Worm (Caenorhabditis elegans): Measurements from ENCODE around the gene C44C10.5.

Gene C44C10.5

DNA sequence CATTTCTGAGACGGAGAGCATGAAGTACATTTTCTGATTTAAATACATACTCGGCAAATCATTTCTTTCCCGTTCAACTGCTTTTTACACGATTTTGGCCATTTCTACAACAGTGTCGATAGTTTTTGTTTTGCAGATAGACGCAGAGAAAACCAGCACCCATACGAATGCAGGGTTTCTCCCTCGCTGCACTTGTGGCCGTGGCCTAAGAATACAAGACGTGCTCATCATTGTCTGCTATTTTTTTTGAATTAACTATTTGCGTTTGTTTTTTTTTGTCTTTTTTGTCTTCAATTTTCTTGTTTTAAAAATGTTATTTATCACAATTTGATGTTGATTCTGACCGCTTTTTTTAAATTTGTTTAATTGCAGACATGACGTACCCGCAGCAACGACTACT, 2.8 kb downstream of the C44C10.5 start, which contains the start of gene smcl-1 (continued):
- no peak for TF ChIP-seq ceh-32 (tag; optimal IDR thresholded peaks at IDR 0.05; ENCODE audit: poor library complexity)
- TF ChIP-seq hmg-1.1 (GFP tag; IDR thresholded peaks at IDR 0.05), result peak; percentile 55; the same call in 1 of the 2 replicates
- TF ChIP-seq dve-1 (tag; optimal IDR thresholded peaks at IDR 0.05; ENCODE audit: insufficient read depth), result no peak
- TF ChIP-seq lin-13 (GFP tag; optimal IDR thresholded peaks at IDR 0.05), result no peak
- TF ChIP-seq fkh-10 (GFP tag; optimal IDR thresholded peaks at IDR 0.05), result no peak
- TF ChIP-seq F49E8.2 (tag; optimal IDR thresholded peaks at IDR 0.05; ENCODE audit: borderline replicate concordance), result no peak
- no peak for TF ChIP-seq lim-7 (GFP tag; IDR thresholded peaks at IDR 0.05)
- TF ChIP-seq mes-2 (tag; optimal IDR thresholded peaks at IDR 0.05; ENCODE audit: poor library complexity, severe bottlenecking), result no peak
- no peak for TF ChIP-seq daf-16 (GFP tag; optimal IDR thresholded peaks at IDR 0.05)
- TF ChIP-seq daf-16 (tag; optimal IDR thresholded peaks at IDR 0.05), result no peak
- peak; percentile 36 for TF ChIP-seq hlh-11 (tag; optimal IDR thresholded peaks at IDR 0.05)
- no peak for TF ChIP-seq cey-2 (tag; optimal IDR thresholded peaks at IDR 0.05; ENCODE audit: borderline replicate concordance, insufficient read depth)
- no peak for TF ChIP-seq pha-4 (GFP tag; IDR thresholded peaks at IDR 0.05)
- TF ChIP-seq pha-4 (tag; optimal IDR thresholded peaks at IDR 0.05), result peak; percentile 63
- no peak for TF ChIP-seq egl-43 (GFP tag; IDR thresholded peaks at IDR 0.05)
- TF ChIP-seq daf-12 (tag; optimal IDR thresholded peaks at IDR 0.05), result no peak
- TF ChIP-seq nhr-77 (tag; optimal IDR thresholded peaks at IDR 0.05), result no peak
- TF ChIP-seq ZK337.2 (GFP tag; IDR thresholded peaks at IDR 0.05), result 0 out of 2 replicates have a peak, but pooled peaks have one; percentile 30
- TF ChIP-seq nhr-11 (tag; optimal IDR thresholded peaks at IDR 0.05), result no peak
- no peak for TF ChIP-seq hlh-30 (tag; optimal IDR thresholded peaks at IDR 0.05; ENCODE audit: insufficient read depth)
- TF ChIP-seq ceh-62 (tag; optimal IDR thresholded peaks at IDR 0.05), result no peak
- no peak for TF ChIP-seq pqm-1 (tag; optimal IDR thresholded peaks at IDR 0.05)
- TF ChIP-seq aha-1 (tag), result peak; percentile 80
- no peak for TF ChIP-seq zfp-3 (GFP tag; conservative IDR thresholded peaks at IDR 0.05)
- TF ChIP-seq Y75B8A.6 (GFP tag; IDR thresholded peaks at IDR 0.05), result no peak
- no peak for TF ChIP-seq dmd-8 (GFP tag; IDR thresholded peaks at IDR 0.05)

DNA sequence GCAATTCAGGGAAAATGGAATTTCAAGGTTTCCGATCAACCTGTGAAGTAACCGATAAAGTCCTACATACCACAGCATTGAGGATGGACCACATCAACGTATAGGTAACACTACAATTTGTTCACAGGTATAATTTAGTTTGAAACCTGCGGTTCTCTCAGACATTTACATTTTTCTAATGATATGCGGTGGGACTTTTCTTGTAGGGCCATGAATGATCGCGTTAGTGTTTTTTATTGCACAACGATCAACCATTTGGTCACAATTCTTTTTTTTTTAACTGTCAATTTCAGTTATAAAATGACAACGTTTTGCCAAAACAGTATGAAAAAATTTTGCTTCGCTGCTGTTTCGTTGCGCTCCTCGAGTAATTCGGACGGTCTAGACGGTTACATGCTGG, 6.4 kb downstream of the C44C10.5 start, which contains the start of gene C44C10.12:
TSS of gene C44C10.12 (plus strand) at position 301 of the 400 bp plus-strand sequence.
- TF ChIP-seq nhr-28 (tag; optimal IDR thresholded peaks at IDR 0.05) (no peak), ama-1 (optimal IDR thresholded peaks at IDR 0.05) (no peak), lir-3 (tag; optimal IDR thresholded peaks at IDR 0.05) (no peak), Y5F2A.4 (GFP tag; optimal IDR thresholded peaks at IDR 0.05) (no peak), dmd-8 (GFP tag; IDR thresholded peaks at IDR 0.05) (no peak), nhr-48 (tag; optimal IDR thresholded peaks at IDR 0.05) (no peak), T20F7.1 (GFP tag; optimal IDR thresholded peaks at IDR 0.05) (no peak), arid-1 (GFP tag; conservative IDR thresholded peaks at IDR 0.05) (no peak), gei-8 (GFP tag; optimal IDR thresholded peaks at IDR 0.05) (no peak)

- TF ChIP-seq zip-11 (GFP tag; IDR thresholded peaks at IDR 0.05) (no peak), zfp-2 (tag; optimal IDR thresholded peaks at IDR 0.05) (no peak), hif-1 (tag; optimal IDR thresholded peaks at IDR 0.05) (no peak), T20F7.1 (GFP tag; optimal IDR thresholded peaks at IDR 0.05) (no peak), rbr-2 (tag; optimal IDR thresholded peaks at IDR 0.05) (no peak), spr-3 (GFP tag; optimal IDR thresholded peaks at IDR 0.05) (no peak), F49E8.2 (tag; optimal IDR thresholded peaks at IDR 0.05; ENCODE audit: borderline replicate concordance) (no peak), cey-2 (tag; optimal IDR thresholded peaks at IDR 0.05; ENCODE audit: borderline replicate concordance, insufficient read depth) (no peak), F37D6.2 (tag; optimal IDR thresholded peaks at IDR 0.05) (no peak), nhr-48 (tag; optimal IDR thresholded peaks at IDR 0.05) (no peak), hlh-11 (tag; optimal IDR thresholded peaks at IDR 0.05) (no peak), duxl-1 (tag; optimal IDR thresholded peaks at IDR 0.05; ENCODE audit: poor library complexity) (no peak), dmd-6 (GFP tag; IDR thresholded peaks at IDR 0.05) (no peak), Y5F2A.4 (GFP tag; optimal IDR thresholded peaks at IDR 0.05) (no peak), tra-1 (GFP tag; IDR thresholded peaks at IDR 0.05) (no peak), T26A8.4 (GFP tag; IDR thresholded peaks at IDR 0.05) (no peak), zfp-3 (GFP tag; conservative IDR thresholded peaks at IDR 0.05) (no peak), lin-38 (GFP tag; IDR thresholded peaks at IDR 0.05) (no peak), unc-39 (tag; optimal IDR thresholded peaks at IDR 0.05) (no peak)
Measured at ce11 chrX:11700263-11700662, 9.9 kb downstream of the C44C10.5 start, which contains the start of gene C44C10.15. Gene C44C10.15 (minus strand): TSS chrX:11700363.
